Worm (Caenorhabditis elegans) whole organism, L1 larva: ENCODE data around the gene Y39A1C.1.

Experiments
- blmp-1 ChIP-seq: fragments of 150-350 bp; optimal IDR thresholded peaks from 2 replicates; lab custom pipeline; 2014; ENCODE audit warnings: missing biosample characterization, missing genetic modification characterization
- nhr-28 ChIP-seq: fragments of 150-350 bp; optimal IDR thresholded peaks from 2 replicates; lab custom pipeline; 2014; ENCODE audit warnings: missing biosample characterization, missing genetic modification characterization
- nhr-76 ChIP-seq: sonication (generic microtip); optimal IDR thresholded peaks from 2 replicates; lab custom pipeline; 2017; ENCODE audit warnings: missing biosample characterization, missing genetic modification characterization

DNA sequence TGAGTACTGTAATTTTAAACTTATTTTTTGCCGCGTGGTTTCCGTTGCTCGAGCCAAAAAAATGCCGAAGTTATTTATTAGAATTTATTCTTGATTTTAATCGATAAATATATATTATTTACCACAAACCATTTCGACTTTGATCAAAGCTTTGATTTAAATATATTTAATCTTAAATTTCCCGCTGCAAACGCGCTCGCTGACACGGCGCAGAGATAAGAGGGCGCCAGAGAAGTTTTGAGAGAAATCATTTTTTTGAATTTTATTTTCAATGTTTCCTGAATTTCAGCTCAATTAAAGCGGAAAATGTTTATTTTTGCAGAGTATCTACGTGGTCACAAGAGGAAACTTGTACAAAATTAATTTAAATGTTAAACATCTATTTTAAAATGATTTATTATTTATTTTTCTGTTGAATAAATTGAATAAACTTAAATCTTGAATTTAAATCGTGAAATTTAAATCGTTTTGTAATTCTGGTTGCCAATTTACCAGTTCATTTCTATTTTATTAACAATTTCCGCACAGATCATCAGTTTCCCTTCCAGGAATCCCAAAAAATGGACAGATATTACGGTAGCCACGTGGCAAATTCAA, 40.7 kb downstream of the Y39A1C.1 start, which contains the start of gene com-1:
- peak; percentile 58 for TF ChIP-seq blmp-1 (tag; lab: Kevin White, UChicago)
- TF ChIP-seq nhr-76 (tag; lab: Kevin White, UChicago), result no peak
- TF ChIP-seq nhr-28, result no peak
